Fruit fly (Drosophila melanogaster): ENCODE data around the gene CG11037.

The CG11037 gene

DNA sequence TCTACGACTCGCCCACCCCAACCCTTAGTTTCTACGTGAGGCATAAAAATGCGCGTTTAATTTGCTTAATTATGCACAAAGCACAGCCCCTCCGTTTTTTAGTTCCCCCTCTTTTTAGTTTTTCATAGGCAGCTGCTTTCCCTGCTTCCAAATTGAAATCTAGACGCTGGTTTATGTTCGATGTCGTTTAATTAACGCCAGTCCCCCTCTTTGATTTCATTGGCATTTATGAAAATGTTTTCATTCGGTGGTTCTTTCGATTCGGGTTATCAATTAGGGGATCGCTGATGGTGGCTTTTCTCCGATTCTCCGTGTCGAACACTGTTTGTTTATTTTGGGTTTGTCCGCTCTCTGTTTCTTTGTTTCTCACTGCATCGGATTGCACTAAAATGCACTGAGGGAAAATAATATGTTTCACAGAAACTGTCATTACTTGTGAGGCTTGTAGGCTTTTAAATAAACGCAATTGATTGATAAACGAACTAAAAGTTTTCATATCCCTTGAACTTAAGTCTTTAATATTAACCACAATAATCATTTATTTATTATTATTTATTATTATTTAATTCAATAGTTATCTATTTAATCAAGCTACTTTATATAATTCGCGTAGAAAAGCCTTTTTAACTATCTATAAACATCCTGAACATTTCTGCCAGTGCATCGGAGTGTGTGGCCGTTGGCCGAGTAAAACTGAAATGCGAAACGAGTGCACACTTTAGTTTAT, 31.0 kb downstream of the CG11037 start (continued):
- TF ChIP-seq CG11696 (GFP tag; IDR thresholded peaks at IDR 0.05) (no peak), Atf-2 (GFP tag; optimal IDR thresholded peaks at IDR 0.05) (no peak), twi (tag; optimal IDR thresholded peaks at IDR 0.05) (peak; percentile 37), ind (GFP tag; optimal IDR thresholded peaks at IDR 0.05) (no peak), HLH4C (GFP tag; IDR thresholded peaks at IDR 0.05; ENCODE audit: partially characterized antibody) (no peak), Ets97D (GFP tag; optimal IDR thresholded peaks at IDR 0.05) (no peak), Fer1 (GFP tag; optimal IDR thresholded peaks at IDR 0.05) (no peak), Bdp1 (GFP tag; optimal IDR thresholded peaks at IDR 0.05) (no peak), CG14050 (GFP tag; IDR thresholded peaks at IDR 0.05) (no peak), ash1 (GFP tag; optimal IDR thresholded peaks at IDR 0.05) (no peak), CG6654 (GFP tag; optimal IDR thresholded peaks at IDR 0.05) (peak; percentile 15), hb (GFP tag; IDR thresholded peaks at IDR 0.05; ENCODE audit: partially characterized antibody) (no peak), CG10431 (GFP tag; optimal IDR thresholded peaks at IDR 0.05) (no peak), so (GFP tag; IDR thresholded peaks at IDR 0.05) (no peak), tgo (GFP tag; IDR thresholded peaks at IDR 0.05) (no peak), CG17186 (GFP tag; optimal IDR thresholded peaks at IDR 0.05) (no peak), CG9797 (GFP tag; optimal IDR thresholded peaks at IDR 0.05) (no peak), MTF-1 (GFP tag; optimal IDR thresholded peaks at IDR 0.05; ENCODE audit: borderline replicate concordance) (no peak), CG6791 (GFP tag; IDR thresholded peaks at IDR 0.05; ENCODE audit: partially characterized antibody) (no peak), CG6272 (GFP tag; IDR thresholded peaks at IDR 0.05) (no peak), CG6813 (GFP tag; optimal IDR thresholded peaks at IDR 0.05) (no peak), aop (GFP tag; IDR thresholded peaks at IDR 0.05) (no peak), pnt (GFP tag; optimal IDR thresholded peaks at IDR 0.05) (no peak), vnd (GFP tag; IDR thresholded peaks at IDR 0.05; ENCODE audit: partially characterized antibody) (no peak), CG7928 (GFP tag; optimal IDR thresholded peaks at IDR 0.05) (no peak), lilli (GFP tag; optimal IDR thresholded peaks at IDR 0.05) (no peak), CG7839 (tag; optimal IDR thresholded peaks at IDR 0.05) (peak; percentile 53), Dad (GFP tag; optimal IDR thresholded peaks at IDR 0.05) (no peak), Sox100B (GFP tag; optimal IDR thresholded peaks at IDR 0.05) (peak; percentile 62), sens-2 (GFP tag; IDR thresholded peaks at IDR 0.05) (no peak), B-H2 (GFP tag; optimal IDR thresholded peaks at IDR 0.05) (no peak), Lhr (GFP tag; optimal IDR thresholded peaks at IDR 0.05) (peak; percentile 9), Blimp-1 (GFP tag; optimal IDR thresholded peaks at IDR 0.05) (peak; percentile 74), CG6175 (GFP tag; IDR thresholded peaks at IDR 0.05) (no peak), shn (GFP tag; optimal IDR thresholded peaks at IDR 0.05) (no peak), zf30C (GFP tag; optimal IDR thresholded peaks at IDR 0.05) (peak; percentile 48), Bteb2 (GFP tag; optimal IDR thresholded peaks at IDR 0.05) (no peak), fd96Cb (tag; optimal IDR thresholded peaks at IDR 0.05) (peak; percentile 61), CG10959 (GFP tag; IDR thresholded peaks at IDR 0.05) (no peak), eyg (GFP tag; optimal IDR thresholded peaks at IDR 0.05) (no peak), eve (GFP tag; optimal IDR thresholded peaks at IDR 0.05) (no peak), Dip2 (GFP tag; IDR thresholded peaks at IDR 0.05) (no peak), CG3847 (GFP tag; IDR thresholded peaks at IDR 0.05) (no peak), CG16779 (GFP tag; IDR thresholded peaks at IDR 0.05) (no peak), CG1603 (tag; optimal IDR thresholded peaks at IDR 0.05) (no peak), CG32767 (GFP tag; IDR thresholded peaks at IDR 0.05) (no peak), CG33557 (GFP tag; optimal IDR thresholded peaks at IDR 0.05) (peak; percentile 4), lbe (GFP tag; optimal IDR thresholded peaks at IDR 0.05) (no peak), abd-A (tag; optimal IDR thresholded peaks at IDR 0.05) (peak; percentile 41), bab2 (GFP tag; optimal IDR thresholded peaks at IDR 0.05) (no peak)
